Worm (Caenorhabditis elegans) whole organism, L1 larva: ENCODE data around the gene lap-1.

Experiments
- C04F5.9 ChIP-seq: sonication (generic microtip); optimal IDR thresholded peaks from 2 replicates; lab custom pipeline; 2016; ENCODE audit warnings: missing genetic modification characterization, missing compliant biosample characterization
- C16A3.4 ChIP-seq: fragments of 150-350 bp; optimal IDR thresholded peaks from 2 replicates; lab custom pipeline; 2014; ENCODE audit warnings: missing biosample characterization, missing genetic modification characterization
- Y116A8C.19 ChIP-seq: sonication (generic microtip); optimal IDR thresholded peaks from 2 replicates; lab custom pipeline; 2016; ENCODE audit warnings: missing compliant biosample characterization, missing genetic modification characterization, borderline replicate concordance
- alr-1 ChIP-seq: fragments of 200-800 bp; sonication (Bioruptor generic); optimal IDR thresholded peaks from 2 replicates; lab custom pipeline; 2018; ENCODE audit warnings: borderline replicate concordance, mild to moderate bottlenecking, missing genetic modification characterization, missing compliant biosample characterization
- aly-2 ChIP-seq: fragments of 150-350 bp; optimal IDR thresholded peaks from 2 replicates; lab custom pipeline; 2014; ENCODE audit warnings: missing biosample characterization, missing genetic modification characterization
- ama-1 ChIP-seq: fragments of 150-350 bp; optimal IDR thresholded peaks from 2 replicates; lab custom pipeline; 2014
- ceh-8 ChIP-seq: fragments of 200-800 bp; sonication (Bioruptor generic); optimal IDR thresholded peaks from 2 replicates; lab custom pipeline; 2018; ENCODE audit warnings: mild to moderate bottlenecking, missing genetic modification characterization, moderate library complexity, missing compliant biosample characterization
- ceh-88 ChIP-seq: fragments of 200-800 bp; sonication (Bioruptor generic); IDR thresholded peaks from 2 replicates; pipeline ENCODE4 v1.3.6; 2022; ENCODE audit warnings: missing genetic modification characterization, missing compliant biosample characterization
- ceh-90 ChIP-seq: sonication (generic microtip); optimal IDR thresholded peaks from 2 replicates; lab custom pipeline; 2016; ENCODE audit warnings: missing genetic modification characterization, missing compliant biosample characterization
- ces-1 ChIP-seq: fragments of 150-350 bp; optimal IDR thresholded peaks from 2 replicates; lab custom pipeline; 2014; ENCODE audit warnings: missing biosample characterization, missing genetic modification reagents, missing genetic modification characterization
- dpl-1 ChIP-seq, 3 experiments: fragments of 150-350 bp in 2 of 3; sonication (generic microtip) in 1 of 3; optimal IDR thresholded peaks; 2 replicates each; lab custom pipeline; 2014 to 2017; ENCODE audit warnings: missing biosample characterization in 3 of 3, missing genetic modification characterization in 3 of 3, missing genetic modification reagents in 3 of 3
- efl-1 ChIP-seq, 4 experiments: fragments of 150-350 bp; optimal IDR thresholded peaks in 3 of 4; peaks in 1 of 4; 1 replicate in 1 of 4; 2 replicates in 3 of 4; lab custom pipeline; 2014; ENCODE audit warnings: missing biosample characterization in 2 of 4, missing genetic modification characterization in 2 of 4, missing genetic modification reagents in 2 of 4
- efl-3 ChIP-seq: fragments of 200-800 bp; sonication (Bioruptor generic); optimal IDR thresholded peaks from 2 replicates; lab custom pipeline; 2018; ENCODE audit warnings: mild to moderate bottlenecking, missing genetic modification characterization, missing compliant biosample characterization
- elt-2 ChIP-seq: sonication (generic microtip); optimal IDR thresholded peaks from 2 replicates; lab custom pipeline; 2016; ENCODE audit warnings: missing genetic modification characterization, mild to moderate bottlenecking, inconsistent platforms, missing compliant biosample characterization, missing genetic modification reagents
- elt-3 ChIP-seq, 6 experiments: fragments of 150-350 bp in 1 of 6; sonication (generic microtip); optimal IDR thresholded peaks; 2 replicates each; lab custom pipeline; 2017 to 2018; ENCODE audit warnings: missing biosample characterization in 6 of 6, missing genetic modification characterization in 6 of 6, inconsistent platforms in 1 of 6
- fkh-10 ChIP-seq: sonication (generic microtip); optimal IDR thresholded peaks from 2 replicates; lab custom pipeline; 2017; ENCODE audit warnings: missing biosample characterization, missing genetic modification reagents, missing genetic modification characterization
- fkh-4 ChIP-seq: sonication (generic microtip); optimal IDR thresholded peaks from 2 replicates; lab custom pipeline; 2016; ENCODE audit warnings: missing compliant biosample characterization, missing genetic modification characterization, borderline replicate concordance
- fkh-8 ChIP-seq: sonication (generic microtip); optimal IDR thresholded peaks from 2 replicates; lab custom pipeline; 2016; ENCODE audit warnings: mild to moderate bottlenecking, missing genetic modification characterization, missing compliant biosample characterization
- fos-1 ChIP-seq: fragments of 150-350 bp; optimal IDR thresholded peaks from 2 replicates; lab custom pipeline; 2014; ENCODE audit warnings: missing biosample characterization, missing genetic modification characterization
- hlh-17 ChIP-seq: fragments of 200-800 bp; sonication (Bioruptor generic); optimal IDR thresholded peaks from 2 replicates; lab custom pipeline; 2018; ENCODE audit warnings: missing genetic modification characterization, mild to moderate bottlenecking, missing compliant biosample characterization, moderate library complexity, borderline replicate concordance
- hpl-2 ChIP-seq: fragments of 150-350 bp; optimal IDR thresholded peaks from 2 replicates; lab custom pipeline; 2014; ENCODE audit warnings: missing biosample characterization, missing genetic modification reagents, missing genetic modification characterization
- irx-1 ChIP-seq: sonication (generic microtip); optimal IDR thresholded peaks from 2 replicates; lab custom pipeline; 2016; ENCODE audit warnings: missing genetic modification characterization, missing compliant biosample characterization
- isw-1 ChIP-seq: fragments of 200-800 bp; sonication (Bioruptor generic); IDR thresholded peaks from 2 replicates; pipeline ENCODE4 v1.3.6; 2022; ENCODE audit warnings: missing genetic modification characterization, missing compliant biosample characterization
- lin-13 ChIP-seq: fragments of 150-350 bp; optimal IDR thresholded peaks from 2 replicates; lab custom pipeline; 2014; ENCODE audit warnings: missing biosample characterization, missing genetic modification reagents, missing genetic modification characterization
- lin-14 ChIP-seq: fragments of 200-800 bp; sonication (Bioruptor generic); optimal IDR thresholded peaks from 2 replicates; lab custom pipeline; 2018; ENCODE audit warnings: mild to moderate bottlenecking, missing genetic modification characterization, moderate library complexity, missing compliant biosample characterization
- lin-15B ChIP-seq: fragments of 150-350 bp; sonication (generic microtip); optimal IDR thresholded peaks from 3 replicates; lab custom pipeline; 2014; ENCODE audit warnings: missing biosample characterization, missing genetic modification characterization
- lin-35 ChIP-seq, 2 experiments: fragments of 150-350 bp; optimal IDR thresholded peaks; 2 replicates each; lab custom pipeline; 2014; ENCODE audit warnings: missing biosample characterization in 2 of 2, missing genetic modification characterization in 2 of 2, missing genetic modification reagents in 2 of 2
- lir-3 ChIP-seq: sonication (generic microtip); optimal IDR thresholded peaks from 2 replicates; lab custom pipeline; 2016; ENCODE audit warnings: mild to moderate bottlenecking, missing genetic modification characterization, moderate library complexity, missing compliant biosample characterization; ENCODE audit not compliant: poor library complexity
- mdl-1 ChIP-seq, 2 experiments: fragments of 150-350 bp; optimal IDR thresholded peaks; 2 replicates each; lab custom pipeline; 2014 to 2017; ENCODE audit warnings: missing biosample characterization in 2 of 2, missing genetic modification characterization in 2 of 2, inconsistent platforms in 1 of 2
- mep-1 ChIP-seq: fragments of 150-350 bp; optimal IDR thresholded peaks from 2 replicates; lab custom pipeline; 2014; ENCODE audit warnings: missing biosample characterization, missing genetic modification characterization
- nhr-19 ChIP-seq: fragments of 200-800 bp; sonication (Bioruptor generic); conservative IDR thresholded peaks from 2 replicates; pipeline ENCODE4 v1.3.6; 2022; ENCODE audit warnings: missing genetic modification characterization, missing compliant biosample characterization
- nhr-20 ChIP-seq: sonication (generic microtip); optimal IDR thresholded peaks from 2 replicates; lab custom pipeline; 2016; ENCODE audit warnings: mild to moderate bottlenecking, missing genetic modification characterization, missing compliant biosample characterization
- nhr-76 ChIP-seq: sonication (generic microtip); optimal IDR thresholded peaks from 2 replicates; lab custom pipeline; 2017; ENCODE audit warnings: missing biosample characterization, missing genetic modification characterization
- nhr-84 ChIP-seq: sonication (generic microtip); optimal IDR thresholded peaks from 2 replicates; lab custom pipeline; 2017; ENCODE audit warnings: missing biosample characterization, missing genetic modification characterization
- nhr-85 ChIP-seq: sonication (generic microtip); peaks from one replicate; lab custom pipeline; 2016; ENCODE audit warnings: missing genetic modification characterization, inconsistent platforms, missing compliant biosample characterization
- pag-3 ChIP-seq: sonication (generic microtip); optimal IDR thresholded peaks from 2 replicates; lab custom pipeline; 2017; ENCODE audit warnings: missing genetic modification characterization, mild to moderate bottlenecking, missing compliant biosample characterization, antibody characterized with exemption, borderline replicate concordance; ENCODE audit not compliant: insufficient read depth
- pax-3 ChIP-seq: fragments of 200-800 bp; sonication (Bioruptor generic); optimal IDR thresholded peaks from 2 replicates; lab custom pipeline; 2018; ENCODE audit warnings: mild to moderate bottlenecking, missing genetic modification characterization, moderate library complexity, missing compliant biosample characterization
- pqm-1 ChIP-seq: sonication (generic microtip); optimal IDR thresholded peaks from 3 replicates; lab custom pipeline; 2017; ENCODE audit warnings: missing biosample characterization, missing genetic modification characterization
- rnt-1 ChIP-seq: sonication (generic microtip); optimal IDR thresholded peaks from 2 replicates; lab custom pipeline; 2016; ENCODE audit warnings: mild to moderate bottlenecking, missing genetic modification characterization, moderate library complexity, missing compliant biosample characterization
- snu-23 ChIP-seq: sonication (generic microtip); optimal IDR thresholded peaks from 2 replicates; lab custom pipeline; 2016; ENCODE audit warnings: missing genetic modification characterization, missing compliant biosample characterization
- sox-4 ChIP-seq: sonication (generic microtip); optimal IDR thresholded peaks from 2 replicates; lab custom pipeline; 2016; ENCODE audit warnings: missing genetic modification characterization, missing compliant biosample characterization
- sptf-1 ChIP-seq: fragments of 150-350 bp; optimal IDR thresholded peaks from 2 replicates; lab custom pipeline; 2014; ENCODE audit warnings: missing biosample characterization, missing genetic modification characterization
- sup-37 ChIP-seq: fragments of 200-800 bp; sonication (Bioruptor generic); optimal IDR thresholded peaks from 2 replicates; lab custom pipeline; 2018; ENCODE audit warnings: mild to moderate bottlenecking, missing genetic modification characterization, missing compliant biosample characterization
- tlp-1 ChIP-seq: fragments of 150-350 bp; optimal IDR thresholded peaks from 2 replicates; lab custom pipeline; 2014; ENCODE audit warnings: missing biosample characterization, missing genetic modification characterization
- unc-130 ChIP-seq: fragments of 150-350 bp; optimal IDR thresholded peaks from 2 replicates; lab custom pipeline; 2017; ENCODE audit warnings: missing biosample characterization, missing genetic modification characterization, inconsistent platforms
- unc-30 ChIP-seq: sonication (generic microtip); optimal IDR thresholded peaks from 2 replicates; lab custom pipeline; 2017; ENCODE audit warnings: missing biosample characterization, missing genetic modification characterization
- unc-62 ChIP-seq: fragments of 150-350 bp; optimal IDR thresholded peaks from 2 replicates; lab custom pipeline; 2014; ENCODE audit warnings: missing biosample characterization, missing genetic modification reagents, missing genetic modification characterization
- unc-98 ChIP-seq: fragments of 200-800 bp; sonication (Bioruptor generic); IDR thresholded peaks from 2 replicates; pipeline ENCODE4 v1.3.6; 2022; ENCODE audit warnings: missing genetic modification characterization, missing compliant biosample characterization
- xbp-1 ChIP-seq: sonication (generic microtip); optimal IDR thresholded peaks from 2 replicates; lab custom pipeline; 2016; ENCODE audit warnings: missing genetic modification characterization, missing compliant biosample characterization
- ztf-4 ChIP-seq: fragments of 150-350 bp; optimal IDR thresholded peaks from 2 replicates; lab custom pipeline; 2014; ENCODE audit warnings: missing biosample characterization, missing genetic modification characterization

Gene lap-1

DNA sequence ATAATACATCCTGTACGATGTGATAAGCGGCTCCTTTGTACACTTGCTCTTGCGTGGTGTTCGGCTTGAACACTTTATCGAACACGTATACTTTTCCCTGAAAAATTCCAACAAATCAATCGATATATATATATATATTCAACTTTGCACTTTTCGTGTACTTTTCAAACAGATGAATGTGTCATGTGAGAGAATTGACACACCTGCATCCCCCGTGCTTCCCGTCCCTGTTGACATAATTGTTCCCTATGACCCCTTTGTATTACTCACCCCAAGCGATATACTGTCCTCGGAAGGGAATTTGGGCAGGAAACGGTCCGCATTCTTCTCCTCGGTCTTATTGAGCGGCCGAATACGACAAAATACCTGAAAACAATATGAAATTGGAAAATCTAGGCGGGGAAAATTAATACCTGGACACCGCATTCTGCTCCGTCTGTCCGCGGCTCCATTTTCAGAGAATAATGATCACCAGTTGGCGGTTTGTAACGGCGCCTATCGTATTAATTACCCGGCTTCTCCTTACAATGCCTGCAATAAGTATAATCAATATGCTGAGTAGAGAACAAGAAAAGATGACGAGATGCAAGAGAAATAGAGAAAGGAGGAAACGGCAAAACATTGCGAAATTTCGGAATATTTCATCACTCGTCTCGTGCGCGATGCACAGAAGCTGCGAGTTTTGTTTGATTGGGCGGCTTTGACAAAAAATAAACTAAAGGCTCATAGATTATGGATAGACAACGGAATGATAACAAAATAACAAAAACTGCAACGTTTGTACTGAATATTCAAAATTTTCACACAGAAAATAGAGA lies 46.9 kb downstream of the lap-1 start, which contains the start of gene unc-116:
Gene unc-116 (minus strand): TSS at position 531 of the 818 bp plus-strand sequence.
- TF ChIP-seq nhr-19, result peak; percentile 32; the same call in 1 of the 2 replicates
- TF ChIP-seq pqm-1 (tag; lab: Kevin White, UChicago), result no peak
- no peak for TF ChIP-seq nhr-84
- TF ChIP-seq fkh-10, result no peak
- no peak for TF ChIP-seq unc-30
- TF ChIP-seq fkh-8 (tag; lab: Kevin White, UChicago), result peak; percentile 67
- TF ChIP-seq isw-1 (GFP tag; lab: Robert Waterston, UW), result peak; percentile 43; the same call in 1 of the 2 replicates
- TF ChIP-seq pag-3 (tag; lab: Kevin White, UChicago), result no peak
- TF ChIP-seq efl-3 (GFP tag; lab: Kevin White, UChicago), result no peak
- TF ChIP-seq ztf-4 (tag; lab: Kevin White, UChicago), result peak; percentile 54
- TF ChIP-seq sox-4, result no peak
- TF ChIP-seq nhr-20 (tag; lab: Kevin White, UChicago), result no peak
- TF ChIP-seq tlp-1 (tag; lab: Kevin White, UChicago), result no peak
- TF ChIP-seq ceh-88 (GFP tag; lab: Robert Waterston, UW), result no peak
- peak; percentile 22 for TF ChIP-seq lir-3 (tag; lab: Kevin White, UChicago)
- TF ChIP-seq lin-35 (GFP tag; optimal IDR thresholded peaks at IDR 0.05; lab: Kevin White, UChicago), result peak; percentile 38 to 39
- TF ChIP-seq ama-1, result no peak
- TF ChIP-seq fos-1, result peak; percentile 8
- peak; percentile 75 for TF ChIP-seq lin-14 (GFP tag; lab: Kevin White, UChicago)
- no peak for TF ChIP-seq elt-2 (tag; lab: Kevin White, UChicago)
- no peak for TF ChIP-seq ceh-90 (tag; lab: Kevin White, UChicago)
- no peak for TF ChIP-seq C04F5.9 (tag; lab: Kevin White, UChicago)
- TF ChIP-seq efl-1 (optimal IDR thresholded peaks at IDR 0.05; lab: Kevin White, UChicago), result peak; percentile 31 to 74
- peak; percentile 54 to 94 for TF ChIP-seq efl-1 (GFP tag; optimal IDR thresholded peaks at IDR 0.05 in 1 of 2; lab: Kevin White, UChicago)
- TF ChIP-seq lin-15B, result peak; percentile 18
- TF ChIP-seq ceh-8 (GFP tag; lab: Kevin White, UChicago), result no peak
- TF ChIP-seq nhr-85, result peak; percentile 74
- no peak for TF ChIP-seq sptf-1 (tag; lab: Kevin White, UChicago)
- peak; percentile 7 for TF ChIP-seq lin-13 (GFP tag; lab: Kevin White, UChicago)
- TF ChIP-seq snu-23 (GFP tag; lab: Kevin White, UChicago), result peak; percentile 5
- TF ChIP-seq unc-62, result no peak
- peak; percentile 49 for TF ChIP-seq hpl-2 (GFP tag; lab: Kevin White, UChicago)
- peak in 1 of 2 experiments; percentile 74 for TF ChIP-seq mdl-1 (tag; optimal IDR thresholded peaks at IDR 0.05; lab: Kevin White, UChicago)
- TF ChIP-seq aly-2 (tag; lab: Kevin White, UChicago), result no peak
- TF ChIP-seq ces-1 (GFP tag; lab: Kevin White, UChicago), result no peak
- no peak for TF ChIP-seq alr-1 (tag; lab: Kevin White, UChicago)
- TF ChIP-seq rnt-1 (tag; lab: Kevin White, UChicago), result no peak
- no peak for TF ChIP-seq xbp-1 (tag; lab: Kevin White, UChicago)
- no peak for TF ChIP-seq sup-37
- TF ChIP-seq Y116A8C.19 (tag; lab: Kevin White, UChicago), result no peak
- no peak for TF ChIP-seq irx-1 (tag; lab: Kevin White, UChicago)
- no peak for TF ChIP-seq unc-98 (GFP tag; lab: Robert Waterston, UW)
- peak in 1 of 6 experiments; percentile 13 for TF ChIP-seq elt-3 (tag; optimal IDR thresholded peaks at IDR 0.05; lab: Kevin White, UChicago)
- peak; percentile 2 for TF ChIP-seq unc-130 (tag; lab: Kevin White, UChicago)
- TF ChIP-seq fkh-4 (tag; lab: Kevin White, UChicago), result no peak
- no peak for TF ChIP-seq pax-3
- no peak for TF ChIP-seq hlh-17
- peak; percentile 57 for TF ChIP-seq mep-1 (tag; lab: Kevin White, UChicago)
- no peak for TF ChIP-seq nhr-76 (tag; lab: Kevin White, UChicago)
- TF ChIP-seq C16A3.4, result peak; percentile 34
- TF ChIP-seq dpl-1 (GFP tag; optimal IDR thresholded peaks at IDR 0.05; lab: Kevin White, UChicago), result peak in 2 of 3 experiments; percentile 18 to 31
